Worm (Caenorhabditis elegans) whole organism, midembryonic: ENCODE data around the gene C01F1.5.

Source experiments
- flt-1 ChIP-seq: fragments of 200-800 bp; sonication (Bioruptor generic); IDR thresholded peaks from 2 replicates; pipeline ENCODE4 v1.3.6; 2022; ENCODE audit warnings: missing genetic modification characterization, missing compliant biosample characterization
- klf-2 ChIP-seq: fragments of 200-800 bp; sonication (Bioruptor generic); conservative IDR thresholded peaks from 2 replicates; pipeline ENCODE4 v1.3.6; 2022; ENCODE audit warnings: missing genetic modification reagents, missing genetic modification characterization, missing compliant biosample characterization
- med-1 ChIP-seq: sonication (generic microtip); optimal IDR thresholded peaks from 2 replicates; lab custom pipeline; 2017; ENCODE audit warnings: missing genetic modification characterization, mild to moderate bottlenecking, missing compliant biosample characterization, antibody characterized with exemption, missing genetic modification reagents; ENCODE audit not compliant: insufficient read depth
- tab-1 ChIP-seq: fragments of 200-800 bp; sonication (Bioruptor generic); IDR thresholded peaks from 2 replicates; pipeline ENCODE4 v1.3.6; 2022; ENCODE audit warnings: missing genetic modification characterization, missing compliant biosample characterization
- ztf-23 ChIP-seq: fragments of 200-800 bp; sonication (Bioruptor generic); IDR thresholded peaks from 2 replicates; pipeline ENCODE4 v1.3.6; 2022; ENCODE audit warnings: missing genetic modification reagents, missing genetic modification characterization, missing compliant biosample characterization
- ztf-29 ChIP-seq: fragments of 200-800 bp; sonication (Bioruptor generic); IDR thresholded peaks from 2 replicates; pipeline ENCODE4 v1.3.6; 2022; ENCODE audit warnings: missing genetic modification reagents, missing genetic modification characterization, missing compliant biosample characterization

DNA sequence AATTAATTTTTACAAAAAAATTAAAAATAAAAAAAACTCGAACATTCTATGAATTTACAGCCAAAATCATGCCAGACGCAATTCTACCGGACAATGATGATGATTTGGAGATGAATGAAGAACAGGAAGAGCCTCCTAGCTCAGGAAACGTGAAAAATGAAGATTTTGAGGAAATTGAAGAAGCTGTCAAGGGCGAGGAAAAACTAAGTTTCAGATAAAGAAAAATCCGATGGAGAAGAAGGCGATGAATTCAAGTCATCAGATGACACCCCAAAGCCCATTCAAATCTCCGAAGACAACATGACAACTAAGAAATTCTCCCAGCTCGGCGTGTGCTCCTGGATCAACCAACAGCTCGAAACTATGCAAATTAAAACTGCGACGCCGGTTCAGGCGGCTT is 40.1 kb upstream of the C01F1.5 start, which contains the start of gene Y52E8A.1:
- TF ChIP-seq ztf-29 (GFP tag; lab: Robert Waterston, UW) (no peak), ztf-23 (GFP tag; lab: Robert Waterston, UW) (no peak), med-1 (GFP tag; lab: Kevin White, UChicago) (no peak), klf-2 (no peak), flt-1 (GFP tag; lab: Robert Waterston, UW) (no peak), tab-1 (GFP tag; lab: Robert Waterston, UW) (no peak)
